Fruit fly (Drosophila melanogaster) whole organism, embryonic: Measurements from ENCODE around the gene mia.

Experiments used
- CG10431 ChIP-seq: fragments of 200-800 bp; sonication (Bioruptor generic); optimal IDR thresholded peaks from 3 replicates; lab custom pipeline; 2018; ENCODE audit warnings: missing biosample characterization, mild to moderate bottlenecking, missing genetic modification characterization
- CG12236 ChIP-seq: fragments of 200-800 bp; sonication (Bioruptor generic); optimal IDR thresholded peaks from 2 replicates; lab custom pipeline; 2016; ENCODE audit warnings: missing biosample characterization, missing genetic modification characterization
- CG12769 ChIP-seq: fragments of 200-800 bp; sonication (Bioruptor generic); optimal IDR thresholded peaks from 2 replicates; lab custom pipeline; 2019; ENCODE audit warnings: missing biosample characterization, mild to moderate bottlenecking, missing genetic modification characterization, moderate library complexity
- CG13287 ChIP-seq: fragments of 200-800 bp; sonication (Bioruptor generic); IDR thresholded peaks from 2 replicates; pipeline ENCODE4 v1.3.6; 2022; ENCODE audit warnings: missing biosample characterization, missing genetic modification characterization; ENCODE audit not compliant: partially characterized antibody
- CG14014 ChIP-seq: fragments of 200-800 bp; sonication (Bioruptor generic); IDR thresholded peaks from 2 replicates; pipeline ENCODE4 v1.3.6; 2022; ENCODE audit warnings: missing biosample characterization, missing genetic modification characterization
- CG14860 ChIP-seq: fragments of 200-800 bp; sonication (Bioruptor generic); IDR thresholded peaks from 3 replicates; pipeline ENCODE4 v1.3.6; 2022; ENCODE audit warnings: missing biosample characterization, missing genetic modification characterization; ENCODE audit not compliant: partially characterized antibody
- CG17612 ChIP-seq: fragments of 200-800 bp; sonication (Bioruptor generic); IDR thresholded peaks from 2 replicates; pipeline ENCODE4 v1.3.6; 2022; ENCODE audit warnings: missing biosample characterization, missing genetic modification characterization
- CG17829 ChIP-seq: fragments of 200-800 bp; optimal IDR thresholded peaks from 2 replicates; lab custom pipeline; 2019; ENCODE audit warnings: missing biosample characterization, mild to moderate bottlenecking, missing genetic modification characterization, moderate library complexity
- CG1832 ChIP-seq: fragments of 200-800 bp; sonication (Bioruptor generic); optimal IDR thresholded peaks from 2 replicates; lab custom pipeline; 2017; ENCODE audit warnings: missing biosample characterization, mild to moderate bottlenecking, missing genetic modification characterization, inconsistent platforms
- CG2199 ChIP-seq: fragments of 200-800 bp; sonication (Bioruptor generic); IDR thresholded peaks from 3 replicates; pipeline ENCODE4 v1.3.6; 2022; ENCODE audit warnings: missing biosample characterization, missing genetic modification characterization
- CG3065 ChIP-seq: fragments of 200-800 bp; sonication (Bioruptor generic); optimal IDR thresholded peaks from 2 replicates; lab custom pipeline; 2016; ENCODE audit warnings: missing biosample characterization, missing genetic modification characterization
- CG31388 ChIP-seq: fragments of 200-800 bp; sonication (Bioruptor generic); optimal IDR thresholded peaks from 2 replicates; lab custom pipeline; 2016; ENCODE audit warnings: missing biosample characterization, missing genetic modification characterization
- CG3726 ChIP-seq: fragments of 200-800 bp; sonication (Bioruptor generic); IDR thresholded peaks from 3 replicates; pipeline ENCODE4, ENCODE4 v1.3.6; 2022; ENCODE audit warnings: missing biosample characterization, missing genetic modification characterization
- CG4282 ChIP-seq: fragments of 200-800 bp; sonication (Bioruptor generic); optimal IDR thresholded peaks from 2 replicates; lab custom pipeline; 2016; ENCODE audit warnings: missing biosample characterization, missing genetic modification characterization
- CG4404 ChIP-seq: fragments of 200-800 bp; sonication (Bioruptor generic); IDR thresholded peaks from 2 replicates; pipeline ENCODE4 v1.3.6; 2022; ENCODE audit warnings: missing biosample characterization, missing genetic modification characterization
- CG6854 ChIP-seq: fragments of 200-800 bp; sonication (Bioruptor generic); optimal IDR thresholded peaks from 3 replicates; lab custom pipeline; 2017; ENCODE audit warnings: missing biosample characterization, mild to moderate bottlenecking, missing genetic modification characterization
- CG9215 ChIP-seq: fragments of 200-800 bp; sonication (Bioruptor generic); IDR thresholded peaks from 2 replicates; pipeline ENCODE4 v1.3.6; 2022; ENCODE audit warnings: missing biosample characterization, missing genetic modification characterization
- CG9727 ChIP-seq: fragments of 200-800 bp; sonication (Bioruptor generic); optimal IDR thresholded peaks from 3 replicates; lab custom pipeline; 2017; ENCODE audit warnings: missing biosample characterization, mild to moderate bottlenecking, missing genetic modification characterization
- Doc2 ChIP-seq: fragments of 200-800 bp; sonication (Bioruptor generic); IDR thresholded peaks from 2 replicates; pipeline ENCODE4 v1.3.6; 2022; ENCODE audit warnings: missing biosample characterization, missing genetic modification characterization
- Elba2 ChIP-seq: fragments of 200-800 bp; sonication (Bioruptor generic); optimal IDR thresholded peaks from 3 replicates; lab custom pipeline; 2016; ENCODE audit warnings: missing biosample characterization, missing genetic modification characterization
- Ets65A ChIP-seq: fragments of 200-800 bp; sonication (Bioruptor generic); peaks from one replicate; lab custom pipeline; 2016; ENCODE audit warnings: missing biosample characterization, missing genetic modification characterization
- Fer1 ChIP-seq: fragments of 200-800 bp; sonication (Bioruptor generic); optimal IDR thresholded peaks from 2 replicates; lab custom pipeline; 2017; ENCODE audit warnings: missing biosample characterization, mild to moderate bottlenecking, missing genetic modification characterization
- GATAe ChIP-seq: fragments of 200-800 bp; sonication (Bioruptor generic); conservative IDR thresholded peaks from 2 replicates; pipeline ENCODE4 v1.3.6; 2022; ENCODE audit warnings: missing biosample characterization, missing genetic modification characterization
- H15 ChIP-seq: fragments of 200-800 bp; sonication (Bioruptor generic); IDR thresholded peaks from 3 replicates; pipeline ENCODE4 v1.3.6; 2022; ENCODE audit warnings: missing biosample characterization, missing genetic modification characterization
- HLH3B ChIP-seq: fragments of 200-800 bp; sonication (Bioruptor generic); IDR thresholded peaks from 2 replicates; pipeline ENCODE4 v1.3.6; 2022; ENCODE audit warnings: missing biosample characterization, missing genetic modification characterization
- Hr39 ChIP-seq: fragments of >200 bp; optimal IDR thresholded peaks from 2 replicates; lab custom pipeline; 2017
- Hr78 ChIP-seq, 2 experiments: fragments of 200-800 bp in 1 of 2; fragments of >200 bp in 1 of 2; sonication (Bioruptor generic) in 1 of 2; optimal IDR thresholded peaks; 2 replicates each; lab custom pipeline; 2017 to 2019; ENCODE audit warnings: missing biosample characterization in 2 of 2, missing genetic modification characterization in 2 of 2, mild to moderate bottlenecking in 1 of 2, moderate library complexity in 1 of 2
- MTF-1 ChIP-seq: fragments of 200-800 bp; sonication (Bioruptor generic); optimal IDR thresholded peaks from 2 replicates; lab custom pipeline; 2018; ENCODE audit warnings: missing biosample characterization, mild to moderate bottlenecking, missing genetic modification characterization, borderline replicate concordance
- Meics ChIP-seq: fragments of 200-800 bp; sonication (Bioruptor generic); optimal IDR thresholded peaks from 2 replicates; lab custom pipeline; 2017; ENCODE audit warnings: missing biosample characterization, mild to moderate bottlenecking, missing genetic modification characterization
- Mrtf ChIP-seq: fragments of 200-800 bp; sonication (Bioruptor generic); IDR thresholded peaks from 3 replicates; pipeline ENCODE4 v1.3.6; 2022; ENCODE audit warnings: missing biosample characterization, missing genetic modification characterization
- NC2β ChIP-seq: fragments of 200-800 bp; sonication (Bioruptor generic); optimal IDR thresholded peaks from 2 replicates; lab custom pipeline; 2016; ENCODE audit warnings: missing biosample characterization, missing genetic modification characterization
- Poxn ChIP-seq: fragments of 200-800 bp; sonication (Bioruptor generic); IDR thresholded peaks from 2 replicates; pipeline ENCODE4 v1.3.6; 2022; ENCODE audit warnings: missing biosample characterization, missing genetic modification characterization
- Spps ChIP-seq: fragments of 200-800 bp; sonication (Bioruptor generic); optimal IDR thresholded peaks from 2 replicates; lab custom pipeline; 2018; ENCODE audit warnings: missing biosample characterization, mild to moderate bottlenecking, missing genetic modification characterization
- aop ChIP-seq: fragments of 200-800 bp; sonication (Bioruptor generic); IDR thresholded peaks from 2 replicates; pipeline ENCODE4 v1.3.6; 2022; ENCODE audit warnings: missing biosample characterization, missing genetic modification characterization
- chif ChIP-seq, 2 experiments: fragments of 200-800 bp; sonication (Bioruptor generic); optimal IDR thresholded peaks; 3 replicates each; lab custom pipeline; 2016; ENCODE audit warnings: missing biosample characterization in 2 of 2, missing genetic modification characterization in 2 of 2
- chn ChIP-seq: fragments of 200-800 bp; sonication (Bioruptor generic); optimal IDR thresholded peaks from 2 replicates; lab custom pipeline; 2016; ENCODE audit warnings: missing biosample characterization, missing genetic modification characterization
- cwo ChIP-seq: fragments of 200-800 bp; sonication (Bioruptor generic); optimal IDR thresholded peaks from 3 replicates; lab custom pipeline; 2017; ENCODE audit warnings: missing biosample characterization, missing genetic modification characterization, mild to moderate bottlenecking, moderate library complexity, missing genetic modification reagents
- da ChIP-seq: fragments of 200-800 bp; sonication (Bioruptor generic); optimal IDR thresholded peaks from 2 replicates; lab custom pipeline; 2016; ENCODE audit warnings: missing biosample characterization, missing genetic modification characterization
- dati ChIP-seq: fragments of 200-800 bp; sonication (Bioruptor generic); IDR thresholded peaks from 2 replicates; pipeline ENCODE4 v1.3.6; 2022; ENCODE audit warnings: missing biosample characterization, missing genetic modification characterization
- dm ChIP-seq: fragments of 200-800 bp; sonication (Bioruptor generic); optimal IDR thresholded peaks from 3 replicates; lab custom pipeline; 2016; ENCODE audit warnings: missing biosample characterization, missing genetic modification characterization
- dmrt11E ChIP-seq: fragments of 200-800 bp; sonication (Bioruptor generic); optimal IDR thresholded peaks from 3 replicates; lab custom pipeline; 2018; ENCODE audit warnings: missing biosample characterization, mild to moderate bottlenecking, missing genetic modification characterization, moderate library complexity
- fu2 ChIP-seq: fragments of 200-800 bp; sonication (Bioruptor generic); optimal IDR thresholded peaks from 2 replicates; lab custom pipeline; 2016; ENCODE audit warnings: missing biosample characterization, missing genetic modification characterization
- gcm ChIP-seq: fragments of 200-800 bp; sonication (Bioruptor generic); optimal IDR thresholded peaks from 2 replicates; lab custom pipeline; 2019; ENCODE audit warnings: missing biosample characterization, mild to moderate bottlenecking, missing genetic modification characterization, moderate library complexity
- h ChIP-seq: fragments of >200 bp; optimal IDR thresholded peaks from 2 replicates; lab custom pipeline; 2017
- inv ChIP-seq: fragments of 200-800 bp; sonication (Bioruptor generic); IDR thresholded peaks from 2 replicates; pipeline ENCODE4 v1.3.6; 2022; ENCODE audit warnings: missing biosample characterization, missing genetic modification characterization; ENCODE audit not compliant: partially characterized antibody
- nerfin-1 ChIP-seq: fragments of 200-800 bp; sonication (Bioruptor generic); optimal IDR thresholded peaks from 3 replicates; lab custom pipeline; 2019; ENCODE audit warnings: missing biosample characterization, mild to moderate bottlenecking, missing genetic modification characterization, moderate library complexity
- peb ChIP-seq: fragments of 200-800 bp; sonication (Bioruptor generic); IDR thresholded peaks from 2 replicates; pipeline ENCODE4 v1.3.6; 2022; ENCODE audit warnings: missing biosample characterization, missing genetic modification characterization
- ssp ChIP-seq: fragments of 200-800 bp; sonication (Bioruptor generic); IDR thresholded peaks from 2 replicates; pipeline ENCODE4 v1.3.6; 2022; ENCODE audit warnings: missing biosample characterization, missing genetic modification characterization
- stc ChIP-seq: fragments of 200-800 bp; sonication (Bioruptor generic); IDR thresholded peaks from 2 replicates; pipeline ENCODE4 v1.3.6; 2022; ENCODE audit warnings: missing biosample characterization, missing genetic modification characterization
- toy ChIP-seq: fragments of 200-800 bp; sonication (Bioruptor generic); IDR thresholded peaks from 2 replicates; pipeline ENCODE4 v1.3.6; 2022; ENCODE audit warnings: missing biosample characterization, missing genetic modification characterization
- vnd ChIP-seq: fragments of 200-800 bp; sonication (Bioruptor generic); IDR thresholded peaks from 3 replicates; pipeline ENCODE4 v1.3.6; 2022; ENCODE audit warnings: missing biosample characterization, missing genetic modification characterization; ENCODE audit not compliant: partially characterized antibody

The mia gene

DNA sequence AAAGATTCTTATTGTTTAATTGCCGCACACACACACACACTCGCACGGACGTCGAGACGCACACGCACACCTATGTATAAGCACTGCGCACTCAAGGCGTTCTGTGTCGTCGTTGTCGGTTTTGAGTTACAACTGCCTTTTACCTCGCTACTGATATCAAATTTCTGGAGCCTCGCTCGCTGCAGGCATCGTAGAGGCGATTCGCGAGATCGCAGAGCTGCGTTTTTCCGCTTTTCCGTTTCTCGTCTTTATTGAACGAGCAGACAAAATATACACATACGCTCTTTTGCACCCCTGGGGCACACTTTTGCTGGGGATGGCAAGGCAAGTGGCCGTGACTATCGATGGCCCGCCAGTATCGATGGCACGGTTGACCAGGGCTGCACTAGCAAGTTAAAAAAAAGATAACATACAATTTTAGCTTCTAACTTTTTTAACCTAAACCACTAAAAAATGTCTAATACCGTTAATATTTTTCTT, 3.5 kb downstream of the mia start, which contains the start of gene CG2519 (continued):
- TF ChIP-seq gcm (GFP tag; lab: Kevin White, UChicago) (no peak), CG17829 (tag; lab: Kevin White, UChicago) (peak; percentile 61), dm (peak; percentile 51), GATAe (GFP tag; lab: Robert Waterston, UW) (no peak), h (no peak), Poxn (GFP tag; lab: Robert Waterston, UW) (no peak), Meics (GFP tag; lab: Kevin White, UChicago) (no peak), Mrtf (GFP tag; lab: Robert Waterston, UW) (peak; percentile 24; the same call in 1 of the 3 replicates), HLH3B (peak; percentile 55; the same call in 1 of the 2 replicates), fu2 (GFP tag; lab: Kevin White, UChicago) (peak; percentile 67), CG10431 (no peak), cwo (no peak), MTF-1 (GFP tag; lab: Kevin White, UChicago) (peak; percentile 53), CG13287 (peak; percentile 91), H15 (GFP tag; lab: Robert Waterston, UW) (peak; percentile 45; the same call in 1 of the 3 replicates), peb (GFP tag; lab: Robert Waterston, UW) (no peak), CG4404 (no peak), CG31388 (no peak), Spps (tag; lab: Kevin White, UChicago) (no peak), ssp (GFP tag; lab: Robert Waterston, UW) (0 out of 2 replicates have a peak, but pooled peaks have one; percentile 29), CG6854 (GFP tag; lab: Kevin White, UChicago) (no peak), CG2199 (no peak; the same call in 2 of the 3 replicates), NC2β (no peak), Elba2 (GFP tag; lab: Kevin White, UChicago) (peak; percentile 88), CG12769 (tag; lab: Kevin White, UChicago) (peak; percentile 42), vnd (peak; percentile 88), dati (GFP tag; lab: Robert Waterston, UW) (peak; percentile 55; the same call in 1 of the 2 replicates), toy (no peak), CG17612 (0 out of 2 replicates have a peak, but pooled peaks have one; percentile 18), chn (GFP tag; lab: Kevin White, UChicago) (peak; percentile 62), CG14014 (GFP tag; lab: Robert Waterston, UW) (peak; percentile 49; the same call in 1 of the 2 replicates), inv (GFP tag; lab: Robert Waterston, UW) (peak; percentile 91), Hr39 (lab: Kevin White, UChicago) (no peak), da (GFP tag; lab: Kevin White, UChicago) (peak; percentile 53), aop (GFP tag; lab: Robert Waterston, UW) (peak; percentile 46; the same call in 1 of the 2 replicates), Ets65A (GFP tag; lab: Kevin White, UChicago) (peak; percentile 97), CG14860 (GFP tag; lab: Robert Waterston, UW) (peak; percentile 87), CG12236 (GFP tag; lab: Kevin White, UChicago) (no peak), chif (GFP tag; optimal IDR thresholded peaks at IDR 0.05; lab: Kevin White, UChicago) (peak; percentile 33 to 51), stc (GFP tag; lab: Robert Waterston, UW) (peak; percentile 62; the same call in 1 of the 2 replicates), Hr78 (GFP tag; optimal IDR thresholded peaks at IDR 0.05; lab: Kevin White, UChicago) (no peak), CG9727 (GFP tag; lab: Kevin White, UChicago) (no peak), CG4282 (peak; percentile 48), dmrt11E (tag; lab: Kevin White, UChicago) (peak; percentile 21), CG1832 (GFP tag; lab: Kevin White, UChicago) (no peak), CG3065 (no peak), nerfin-1 (no peak), CG9215 (GFP tag; lab: Robert Waterston, UW) (no peak), Fer1 (GFP tag; lab: Kevin White, UChicago) (peak; percentile 73), Doc2 (GFP tag; lab: Robert Waterston, UW) (no peak), CG3726 (no peak)
